Fruit fly (Drosophila melanogaster) whole organism, pupa: Measurements from ENCODE around the gene CG17272.
A peak's percentile ranks its signal among the peaks of the same experiment; 100 is the strongest.

Experiments used
- CG10348 ChIP-seq: fragments of 200-800 bp; sonication (Bioruptor generic); IDR thresholded peaks from 2 replicates; pipeline ENCODE4 v1.3.6; 2022; ENCODE audit warnings: missing biosample characterization, missing genetic modification characterization
- CG12605 ChIP-seq: fragments of 200-800 bp; sonication (Bioruptor generic); IDR thresholded peaks from 2 replicates; pipeline ENCODE4 v1.3.6; 2022; ENCODE audit warnings: missing biosample characterization, missing genetic modification characterization
- CG13204 ChIP-seq: fragments of 200-800 bp; sonication (Bioruptor generic); optimal IDR thresholded peaks from 2 replicates; lab custom pipeline; 2018; ENCODE audit warnings: missing biosample characterization, mild to moderate bottlenecking, missing genetic modification characterization, moderate library complexity
- CG14655 ChIP-seq: fragments of 200-800 bp; sonication (Bioruptor generic); optimal IDR thresholded peaks from 3 replicates; lab custom pipeline; 2017; ENCODE audit warnings: mild to moderate bottlenecking, missing biosample characterization, missing genetic modification reagents, missing genetic modification characterization
- CG15710 ChIP-seq: fragments of 200-800 bp; sonication (Bioruptor generic); optimal IDR thresholded peaks from 2 replicates; lab custom pipeline; 2018; ENCODE audit warnings: missing biosample characterization, mild to moderate bottlenecking, missing genetic modification characterization, moderate library complexity
- CG17806 ChIP-seq: fragments of 200-800 bp; sonication (Bioruptor generic); optimal IDR thresholded peaks from 2 replicates; lab custom pipeline; 2018; ENCODE audit warnings: missing biosample characterization, mild to moderate bottlenecking, missing genetic modification characterization, moderate library complexity
- CG32121 ChIP-seq: fragments of 200-800 bp; sonication (Bioruptor generic); IDR thresholded peaks from 2 replicates; pipeline ENCODE4 v1.3.6; 2022; ENCODE audit warnings: missing biosample characterization, missing genetic modification characterization
- CG34367 ChIP-seq: fragments of 200-800 bp; sonication (Bioruptor generic); optimal IDR thresholded peaks from 2 replicates; lab custom pipeline; 2018; ENCODE audit warnings: missing biosample characterization, mild to moderate bottlenecking, missing genetic modification characterization
- CG4496 ChIP-seq: fragments of 200-800 bp; sonication (Bioruptor generic); IDR thresholded peaks from 3 replicates; pipeline ENCODE4 v1.3.6; 2022; ENCODE audit warnings: missing biosample characterization, missing genetic modification characterization
- CG8159 ChIP-seq: fragments of 200-800 bp; sonication (Bioruptor generic); optimal IDR thresholded peaks from 3 replicates; lab custom pipeline; 2018; ENCODE audit warnings: missing biosample characterization, mild to moderate bottlenecking, missing genetic modification characterization, moderate library complexity
- CG8301 ChIP-seq: fragments of 200-800 bp; sonication (Bioruptor generic); optimal IDR thresholded peaks from 2 replicates; lab custom pipeline; 2018; ENCODE audit warnings: missing biosample characterization, mild to moderate bottlenecking, missing genetic modification characterization
- CG9948 ChIP-seq: fragments of 200-800 bp; sonication (Bioruptor generic); optimal IDR thresholded peaks from 2 replicates; lab custom pipeline; 2018; ENCODE audit warnings: missing biosample characterization, mild to moderate bottlenecking, missing genetic modification characterization, moderate library complexity
- D1 ChIP-seq: fragments of 200-800 bp; sonication (Bioruptor generic); optimal IDR thresholded peaks from 2 replicates; lab custom pipeline; 2018; ENCODE audit warnings: missing biosample characterization, mild to moderate bottlenecking, missing genetic modification characterization, moderate library complexity
- EcR ChIP-seq: fragments of 200-800 bp; sonication (Bioruptor generic); optimal IDR thresholded peaks from 3 replicates; lab custom pipeline; 2019; ENCODE audit warnings: missing biosample characterization, missing genetic modification characterization, mild to moderate bottlenecking, moderate library complexity, missing genetic modification reagents
- Ets98B ChIP-seq: fragments of 200-800 bp; sonication (Bioruptor generic); IDR thresholded peaks from 2 replicates; pipeline ENCODE4 v1.3.6; 2022; ENCODE audit warnings: missing biosample characterization, missing genetic modification characterization
- Pif1A ChIP-seq: fragments of 200-800 bp; sonication (Bioruptor generic); optimal IDR thresholded peaks from 3 replicates; lab custom pipeline; 2016; ENCODE audit warnings: missing biosample characterization, missing genetic modification characterization
- Pif1B ChIP-seq: fragments of 200-800 bp; sonication (Bioruptor generic); optimal IDR thresholded peaks from 3 replicates; lab custom pipeline; 2016; ENCODE audit warnings: missing biosample characterization, missing genetic modification characterization
- Snoo ChIP-seq: fragments of 200-800 bp; sonication (Bioruptor generic); optimal IDR thresholded peaks from 3 replicates; lab custom pipeline; 2017; ENCODE audit warnings: missing biosample characterization, mild to moderate bottlenecking, missing genetic modification characterization, inconsistent platforms
- fd96Ca ChIP-seq: fragments of 200-800 bp; sonication (Bioruptor generic); IDR thresholded peaks from 3 replicates; pipeline ENCODE4 v1.3.6; 2022; ENCODE audit warnings: missing biosample characterization, missing genetic modification characterization
- gl ChIP-seq: fragments of 200-800 bp; sonication (Bioruptor generic); optimal IDR thresholded peaks from 2 replicates; lab custom pipeline; 2018; ENCODE audit warnings: missing biosample characterization, mild to moderate bottlenecking, missing genetic modification characterization
- rn ChIP-seq: fragments of 200-800 bp; sonication (Bioruptor generic); IDR thresholded peaks from 2 replicates; pipeline ENCODE4 v1.3.6; 2022; ENCODE audit warnings: missing biosample characterization, missing genetic modification characterization

Gene CG17272

DNA sequence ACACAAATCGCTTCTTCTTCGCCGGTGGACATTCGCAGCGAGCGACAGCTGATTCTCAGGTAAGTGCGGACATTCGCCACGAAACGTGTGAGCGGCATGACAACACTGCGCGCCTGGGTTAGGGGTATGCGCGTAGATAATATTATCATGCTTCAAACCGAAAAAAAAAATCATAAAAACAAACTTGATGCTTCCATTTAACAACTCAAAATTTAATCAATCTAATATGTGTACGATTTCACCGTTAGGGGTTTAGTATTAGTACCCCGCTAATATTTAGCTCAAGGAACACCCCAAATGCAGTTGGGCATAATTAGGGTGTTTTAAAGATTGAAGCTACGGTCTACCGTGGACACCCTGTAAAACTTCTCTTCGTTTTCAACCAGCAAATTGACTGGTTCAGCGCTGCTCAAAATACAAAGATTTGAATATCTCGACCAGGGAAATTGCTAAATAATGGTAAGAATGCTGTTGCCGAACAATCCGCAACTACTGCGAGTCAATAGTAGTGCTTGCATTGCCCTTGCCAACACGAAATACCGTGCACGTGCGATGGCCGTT lies 2.1 kb downstream of the CG17272 start, which contains the start of the genes CG17271 and RpS20:
Gene CG17271, minus strand, starts transcription at position 34 of the 561 bp plus-strand sequence.
Gene RpS20, plus strand, starts transcription at position 367 of the 561 bp plus-strand sequence.
- TF ChIP-seq gl (tag; lab: Kevin White, UChicago) (peak; percentile 51), Snoo (tag; lab: Kevin White, UChicago) (peak; percentile 75), CG12605 (GFP tag; lab: Robert Waterston, UW) (peak; percentile 67), D1 (no peak), fd96Ca (GFP tag; lab: Robert Waterston, UW) (peak; percentile 90), CG34367 (peak; percentile 64), CG15710 (tag; lab: Kevin White, UChicago) (peak; percentile 77), Pif1B (no peak), CG32121 (peak; percentile 83), CG8159 (tag; lab: Kevin White, UChicago) (peak; percentile 74), CG4496 (GFP tag; lab: Robert Waterston, UW) (peak; percentile 92), rn (GFP tag; lab: Robert Waterston, UW) (peak; percentile 76), Pif1A (no peak), CG13204 (GFP tag; lab: Kevin White, UChicago) (no peak), CG14655 (GFP tag; lab: Kevin White, UChicago) (no peak), Ets98B (GFP tag; lab: Robert Waterston, UW) (peak; percentile 88), CG8301 (tag; lab: Kevin White, UChicago) (peak; percentile 80), EcR (peak; percentile 32), CG9948 (tag; lab: Kevin White, UChicago) (peak; percentile 59), CG17806 (tag; lab: Kevin White, UChicago) (peak; percentile 74), CG10348 (GFP tag; lab: Robert Waterston, UW) (no peak; the same call in 1 of the 2 replicates)

DNA sequence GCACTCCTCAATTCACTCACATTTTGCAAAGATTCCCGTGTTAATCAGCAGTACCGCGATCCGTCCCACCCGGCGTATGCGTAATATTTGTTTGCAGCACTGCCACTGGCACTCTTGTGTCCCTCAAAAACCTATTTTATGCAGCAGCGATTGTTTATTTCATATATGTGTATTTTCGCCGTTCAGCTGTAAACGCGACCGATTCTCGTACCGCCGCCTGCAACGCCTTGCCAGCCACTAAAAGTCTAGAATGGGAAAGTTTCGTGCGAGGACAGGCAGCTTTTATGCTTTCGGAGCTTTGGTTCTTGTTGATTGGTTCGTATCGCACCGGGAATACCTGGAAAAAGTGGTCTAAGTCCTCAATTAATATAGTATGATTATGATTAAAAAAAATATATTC lies 5.3 kb downstream of the CG17272 start, which contains the start of gene CG17270:
Gene CG17270, minus strand, starts transcription at position 241 of the 400 bp plus-strand sequence.
- TF ChIP-seq CG10348 (GFP tag; lab: Robert Waterston, UW), result no peak
- TF ChIP-seq CG32121, result 0 out of 2 replicates have a peak, but pooled peaks have one; percentile 8

DNA sequence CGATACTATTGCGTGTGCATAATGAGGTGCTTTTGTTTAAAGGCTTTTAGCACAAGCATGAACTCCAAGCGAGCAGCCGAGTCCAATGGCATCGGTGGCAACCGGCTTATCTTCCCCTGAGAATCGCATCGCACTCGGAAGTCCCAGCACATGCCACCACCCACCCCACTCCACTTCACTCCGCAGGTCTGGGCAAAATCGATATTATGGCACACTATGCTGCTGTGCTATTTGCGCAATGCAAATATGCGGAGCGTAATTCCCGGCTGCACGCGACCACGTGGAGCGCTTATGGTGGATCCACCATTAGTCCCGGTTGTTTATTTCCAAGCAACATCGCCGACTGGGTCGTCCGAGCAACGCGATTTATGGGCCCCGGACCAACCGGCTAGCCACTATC lies 5.8 kb downstream of the CG17272 start:
- TF ChIP-seq CG4496 (GFP tag; lab: Robert Waterston, UW) (0 out of 3 replicates have a peak, but pooled peaks have one; percentile 20), CG12605 (GFP tag; lab: Robert Waterston, UW) (no peak)

DNA sequence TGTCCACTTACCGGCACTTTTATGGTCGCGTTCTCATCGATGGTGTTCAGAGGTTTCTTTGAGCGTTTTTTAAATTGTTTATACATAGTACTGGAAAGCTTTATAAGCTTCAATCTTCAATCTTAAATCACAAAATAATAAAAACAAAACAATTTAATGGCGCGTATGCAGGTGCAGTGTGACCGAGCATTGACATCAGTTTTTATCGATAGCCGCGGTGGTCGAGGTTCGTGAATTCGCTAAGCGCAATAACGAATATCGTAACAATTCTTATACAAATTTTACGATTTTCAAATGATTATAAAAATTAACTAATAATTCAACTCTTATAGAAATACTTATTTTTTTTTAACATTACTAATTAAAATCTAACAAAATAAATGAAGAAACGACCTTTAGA lies 8.0 kb downstream of the CG17272 start, which contains the start of gene Fancd2:
Gene Fancd2, minus strand, starts transcription at position 183 of the 400 bp plus-strand sequence.
- TF ChIP-seq D1, result peak; percentile 10
- no peak for TF ChIP-seq CG14655 (GFP tag; lab: Kevin White, UChicago)
- no peak for TF ChIP-seq Pif1A

dm6 chr3R:20802253-20802652 lies 21.8 kb downstream of the CG17272 start:
- TF ChIP-seq CG12605 (GFP tag; lab: Robert Waterston, UW), result no peak
- no peak for TF ChIP-seq Ets98B (GFP tag; lab: Robert Waterston, UW)
- no peak for TF ChIP-seq CG14655 (GFP tag; lab: Kevin White, UChicago)
- no peak for TF ChIP-seq CG13204 (GFP tag; lab: Kevin White, UChicago)
- no peak for TF ChIP-seq CG15710 (tag; lab: Kevin White, UChicago)
- no peak for TF ChIP-seq CG10348 (GFP tag; lab: Robert Waterston, UW)
- TF ChIP-seq fd96Ca (GFP tag; lab: Robert Waterston, UW), result no peak
- no peak for TF ChIP-seq D1
- TF ChIP-seq CG8159 (tag; lab: Kevin White, UChicago), result no peak
- TF ChIP-seq CG9948 (tag; lab: Kevin White, UChicago), result no peak
- no peak for TF ChIP-seq Pif1A

dm6 chr3R:20796949-20797348 lies 27.1 kb downstream of the CG17272 start:
- TF ChIP-seq CG8301 (tag; lab: Kevin White, UChicago), result no peak
- no peak for TF ChIP-seq EcR
- no peak for TF ChIP-seq gl (tag; lab: Kevin White, UChicago)
- no peak for TF ChIP-seq Snoo (tag; lab: Kevin White, UChicago)
- no peak for TF ChIP-seq CG12605 (GFP tag; lab: Robert Waterston, UW)
- TF ChIP-seq CG17806 (tag; lab: Kevin White, UChicago), result no peak
- no peak for TF ChIP-seq CG4496 (GFP tag; lab: Robert Waterston, UW)
- no peak for TF ChIP-seq CG14655 (GFP tag; lab: Kevin White, UChicago)
- TF ChIP-seq Pif1A, result no peak
- no peak for TF ChIP-seq CG34367
- no peak for TF ChIP-seq CG15710 (tag; lab: Kevin White, UChicago)
- TF ChIP-seq CG13204 (GFP tag; lab: Kevin White, UChicago), result no peak
- no peak for TF ChIP-seq Pif1B

dm6 chr3R:20791212-20791789 lies 32.7 kb downstream of the CG17272 start:
- TF ChIP-seq Snoo (tag; lab: Kevin White, UChicago) (no peak), CG4496 (GFP tag; lab: Robert Waterston, UW) (0 out of 3 replicates have a peak, but pooled peaks have one; percentile 25), EcR (peak; percentile 90)
